Fruit fly (Drosophila melanogaster) whole organism, wandering third instar larva: ENCODE data around the gene TwdlW.

ENCODE experiments used
- Abd-B ChIP-seq: fragments of >200 bp; optimal IDR thresholded peaks from 2 replicates; lab custom pipeline; 2017; ENCODE audit warnings: missing biosample characterization, missing genetic modification characterization
- CG32264 ChIP-seq: fragments of 200-800 bp; sonication (Bioruptor generic); optimal IDR thresholded peaks from 2 replicates; lab custom pipeline; 2016; ENCODE audit warnings: missing biosample characterization, missing genetic modification characterization
- CG9705 ChIP-seq: fragments of 200-800 bp; sonication (Bioruptor generic); optimal IDR thresholded peaks from 2 replicates; lab custom pipeline; 2018; ENCODE audit warnings: missing biosample characterization, mild to moderate bottlenecking, missing genetic modification characterization
- CrebA ChIP-seq: fragments of 200-800 bp; sonication (Bioruptor generic); optimal IDR thresholded peaks from 2 replicates; lab custom pipeline; 2016; ENCODE audit warnings: missing biosample characterization, mild to moderate bottlenecking, missing genetic modification characterization, borderline replicate concordance
- Dfd ChIP-seq: fragments of >200 bp; optimal IDR thresholded peaks from 2 replicates; lab custom pipeline; 2017; ENCODE audit warnings: missing biosample characterization, missing genetic modification characterization
- Dif ChIP-seq: fragments of 200-275, 200-300 bp; sonication (Bioruptor generic); optimal IDR thresholded peaks from 2 replicates; lab custom pipeline; 2018; ENCODE audit warnings: missing biosample characterization, missing genetic modification characterization; ENCODE audit not compliant: partially characterized antibody
- HLH106 ChIP-seq: fragments of 200-800 bp; optimal IDR thresholded peaks from 3 replicates; lab custom pipeline; 2019; ENCODE audit warnings: missing biosample characterization, mild to moderate bottlenecking, missing genetic modification characterization, moderate library complexity
- Hr78 ChIP-seq: fragments of >200 bp; optimal IDR thresholded peaks from 2 replicates; lab custom pipeline; 2017; ENCODE audit warnings: missing biosample characterization, missing genetic modification characterization
- Hr83 ChIP-seq: fragments of 200-300 bp; sonication (Bioruptor generic); optimal IDR thresholded peaks from 2 replicates; lab custom pipeline; 2016; ENCODE audit warnings: missing biosample characterization, mild to moderate bottlenecking, missing genetic modification characterization, moderate library complexity; ENCODE audit not compliant: poor library complexity, severe bottlenecking
- Jra ChIP-seq: sonication (Bioruptor generic); optimal IDR thresholded peaks from 2 replicates; lab custom pipeline; 2016; ENCODE audit warnings: missing biosample characterization, missing genetic modification characterization
- Mio ChIP-seq: sonication (Bioruptor generic); optimal IDR thresholded peaks from 2 replicates; lab custom pipeline; 2016; ENCODE audit warnings: missing biosample characterization, missing genetic modification characterization
- Myc ChIP-seq: fragments of >200 bp; optimal IDR thresholded peaks from 2 replicates; lab custom pipeline; 2017
- N ChIP-seq: fragments of >200 bp; optimal IDR thresholded peaks from 2 replicates; lab custom pipeline; 2018; ENCODE audit warnings: missing biosample characterization, missing external identifiers, missing genetic modification characterization
- OdsH ChIP-seq: fragments of 200-800 bp; sonication (Bioruptor generic); optimal IDR thresholded peaks from 2 replicates; lab custom pipeline; 2016; ENCODE audit warnings: missing biosample characterization, mild to moderate bottlenecking, missing genetic modification characterization
- Rel ChIP-seq, 2 experiments: fragments of 200-800 bp; sonication (Bioruptor generic) in 1 of 2; optimal IDR thresholded peaks; 2 replicates in 1 of 2; 3 replicates in 1 of 2; lab custom pipeline; 2016 to 2019; ENCODE audit warnings: mild to moderate bottlenecking in 2 of 2, missing biosample characterization in 2 of 2, missing genetic modification characterization in 2 of 2, moderate library complexity in 1 of 2
- Sp1 ChIP-seq: fragments of 200-800 bp; sonication (Bioruptor generic); optimal IDR thresholded peaks from 3 replicates; lab custom pipeline; 2019; ENCODE audit warnings: missing biosample characterization, mild to moderate bottlenecking, missing genetic modification characterization, moderate library complexity
- Vsx2 ChIP-seq: fragments of 200-300, 225-300 bp; sonication (Bioruptor generic); optimal IDR thresholded peaks from 2 replicates; lab custom pipeline; 2018; ENCODE audit warnings: missing biosample characterization, missing genetic modification characterization; ENCODE audit not compliant: partially characterized antibody
- br ChIP-seq: fragments of 200-800 bp; sonication (Bioruptor generic); optimal IDR thresholded peaks from 2 replicates; lab custom pipeline; 2016; ENCODE audit warnings: missing biosample characterization, missing genetic modification characterization
- brk ChIP-seq: fragments of 200-800 bp; sonication (Bioruptor generic); optimal IDR thresholded peaks from 2 replicates; lab custom pipeline; 2016; ENCODE audit warnings: missing biosample characterization, mild to moderate bottlenecking, missing genetic modification characterization
- dl ChIP-seq, 2 experiments: fragments of 175-275, 200-275 bp in 1 of 2; fragments of 200-275 bp in 1 of 2; sonication (Bioruptor generic); optimal IDR thresholded peaks; lab custom pipeline; 2018; ENCODE audit warnings: mild to moderate bottlenecking in 2 of 2, missing biosample characterization in 2 of 2, missing genetic modification characterization in 2 of 2, moderate library complexity in 2 of 2; ENCODE audit not compliant: partially characterized antibody in 2 of 2, insufficient read depth in 1 of 2
- dsf ChIP-seq: sonication (Bioruptor generic); optimal IDR thresholded peaks from 2 replicates; lab custom pipeline; 2016; ENCODE audit warnings: missing biosample characterization, missing genetic modification characterization, borderline replicate concordance
- ey ChIP-seq: fragments of 200-800 bp; sonication (Bioruptor generic); optimal IDR thresholded peaks from 2 replicates; lab custom pipeline; 2016; ENCODE audit warnings: missing biosample characterization, missing genetic modification characterization
- foxo ChIP-seq, 2 experiments: fragments of 200-800 bp; sonication (Bioruptor generic); optimal IDR thresholded peaks; 2 replicates in 1 of 2; 3 replicates in 1 of 2; lab custom pipeline; 2016 to 2017; ENCODE audit warnings: missing biosample characterization in 2 of 2, missing genetic modification characterization in 2 of 2
- fru ChIP-seq: fragments of 200-800 bp; sonication (Bioruptor generic); optimal IDR thresholded peaks from 3 replicates; lab custom pipeline; 2016; ENCODE audit warnings: missing biosample characterization, mild to moderate bottlenecking, missing genetic modification characterization
- h ChIP-seq: fragments of 200-800 bp; sonication (Bioruptor generic); optimal IDR thresholded peaks from 3 replicates; lab custom pipeline; 2016; ENCODE audit warnings: missing biosample characterization, mild to moderate bottlenecking, missing genetic modification characterization
- jim ChIP-seq: fragments of 175-275, 200-325 bp; sonication (Bioruptor generic); optimal IDR thresholded peaks from 2 replicates; lab custom pipeline; 2016; ENCODE audit warnings: missing biosample characterization, mild to moderate bottlenecking, missing genetic modification characterization
- psq ChIP-seq: fragments of 200-800 bp; sonication (Bioruptor generic); optimal IDR thresholded peaks from 3 replicates; lab custom pipeline; 2017; ENCODE audit warnings: missing biosample characterization, mild to moderate bottlenecking, missing genetic modification characterization, moderate library complexity
- rgr ChIP-seq: fragments of 200-800 bp; sonication (Bioruptor generic); optimal IDR thresholded peaks from 3 replicates; lab custom pipeline; 2016; ENCODE audit warnings: missing biosample characterization, mild to moderate bottlenecking, missing genetic modification characterization
- sage ChIP-seq: fragments of 200-800 bp; sonication (Bioruptor generic); optimal IDR thresholded peaks from 2 replicates; lab custom pipeline; 2016; ENCODE audit warnings: missing biosample characterization, mild to moderate bottlenecking, missing genetic modification characterization
- sv ChIP-seq: fragments of 200-800 bp; sonication (Bioruptor generic); optimal IDR thresholded peaks from 3 replicates; lab custom pipeline; 2016; ENCODE audit warnings: missing biosample characterization, missing genetic modification characterization
- tai ChIP-seq: sonication (Bioruptor generic); optimal IDR thresholded peaks from 2 replicates; lab custom pipeline; 2016; ENCODE audit warnings: missing biosample characterization, missing genetic modification characterization
- woc ChIP-seq: sonication (Bioruptor generic); optimal IDR thresholded peaks from 2 replicates; lab custom pipeline; 2016; ENCODE audit warnings: missing biosample characterization, mild to moderate bottlenecking, missing genetic modification characterization

TwdlW gene

dm6 chr3R:17142304-17142703 lies at the start of gene TwdlW:
TwdlW (minus strand) TSS chr3R:17142404.
- TF ChIP-seq Jra (GFP tag; lab: Kevin White, UChicago) (no peak), Hr83 (no peak), sage (GFP tag; lab: Kevin White, UChicago) (no peak)

DNA sequence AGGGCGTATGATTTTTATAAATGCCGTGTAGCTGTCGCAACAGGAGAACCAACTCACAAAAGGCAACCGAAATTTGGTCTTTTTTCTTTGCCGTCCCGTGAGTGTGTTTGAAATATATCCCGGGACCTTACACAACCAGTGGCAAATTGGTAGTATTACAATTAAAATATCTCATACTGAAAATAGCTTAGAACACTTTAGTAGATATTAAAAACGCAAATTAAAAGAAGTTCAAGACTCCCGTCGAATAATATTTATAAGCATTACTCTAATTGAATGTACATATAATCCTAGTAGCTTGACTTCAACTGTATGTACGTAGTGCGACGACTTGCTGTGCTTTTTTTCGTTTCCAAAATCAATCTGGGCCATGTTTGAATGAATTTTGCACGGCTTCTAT lies 35.9 kb upstream of the TwdlW start:
- TF ChIP-seq sage (GFP tag; lab: Kevin White, UChicago) (no peak), Jra (GFP tag; lab: Kevin White, UChicago) (no peak), sv (no peak), fru (GFP tag; lab: Kevin White, UChicago) (no peak), dsf (GFP tag; lab: Kevin White, UChicago) (no peak)

DNA sequence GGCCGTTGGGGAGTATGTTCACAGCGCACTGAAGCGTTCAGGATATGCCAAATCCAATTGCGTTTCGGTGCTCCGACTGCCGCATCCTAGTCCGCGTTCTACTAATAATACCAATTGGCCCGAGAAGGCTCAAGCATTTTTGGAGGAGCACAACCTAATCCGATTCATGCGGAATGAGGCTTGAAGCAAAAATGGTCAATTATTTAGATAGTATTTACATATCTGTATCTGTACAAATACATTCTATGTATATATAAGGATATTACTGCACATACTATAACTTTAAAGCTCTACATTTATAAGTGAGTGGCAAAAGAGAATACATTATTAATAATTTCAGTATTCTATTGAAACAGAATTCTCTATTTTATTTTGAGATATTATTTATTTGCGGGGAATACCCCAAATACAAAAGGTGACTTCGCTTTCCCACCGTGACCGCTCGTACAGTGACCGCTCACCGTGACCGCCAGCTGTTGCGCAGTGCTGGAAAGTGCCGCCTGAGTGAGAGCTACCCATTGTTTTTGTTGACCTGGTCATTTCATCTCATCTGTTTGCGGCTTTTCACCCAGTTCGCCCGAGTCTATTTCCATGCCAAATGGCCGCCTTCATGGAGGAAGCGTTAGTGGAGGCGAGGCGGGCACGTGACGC lies 9.3 kb upstream of the TwdlW start, which contains the start of gene CG5292:
CG5292 (plus strand) TSS at position 486 of the 651 bp plus-strand sequence.
- peak in 1 of 2 experiments; percentile 72 for TF ChIP-seq foxo (GFP tag; optimal IDR thresholded peaks at IDR 0.05; lab: Kevin White, UChicago)
- peak; percentile 72 for TF ChIP-seq h
- TF ChIP-seq Myc (lab: Kevin White, UChicago): peak; percentile 34
- no peak for TF ChIP-seq jim (GFP tag; lab: Kevin White, UChicago)
- no peak for TF ChIP-seq tai (GFP tag; lab: Kevin White, UChicago)
- peak; percentile 56 for TF ChIP-seq fru (GFP tag; lab: Kevin White, UChicago)
- peak; percentile 79 for TF ChIP-seq rgr
- no peak for TF ChIP-seq Hr78 (GFP tag; lab: Kevin White, UChicago)
- peak; percentile 26 for TF ChIP-seq Jra (GFP tag; lab: Kevin White, UChicago)
- TF ChIP-seq brk (GFP tag; lab: Kevin White, UChicago): no peak
- TF ChIP-seq ey (GFP tag; lab: Kevin White, UChicago): peak; percentile 53
- TF ChIP-seq OdsH (GFP tag; lab: Kevin White, UChicago): peak; percentile 54
- TF ChIP-seq woc: peak; percentile 50
- no peak for TF ChIP-seq dsf (GFP tag; lab: Kevin White, UChicago)
- peak; percentile 57 for TF ChIP-seq HLH106 (tag; lab: Kevin White, UChicago)
- TF ChIP-seq Sp1 (GFP tag; lab: Kevin White, UChicago): peak; percentile 61
- peak; percentile 34 for TF ChIP-seq psq (GFP tag; lab: Kevin White, UChicago)
- no peak for TF ChIP-seq Rel (GFP tag; optimal IDR thresholded peaks at IDR 0.05; lab: Kevin White, UChicago)
- TF ChIP-seq Rel (tag; optimal IDR thresholded peaks at IDR 0.05; lab: Kevin White, UChicago): peak; percentile 96
- no peak for TF ChIP-seq dl (GFP tag; optimal IDR thresholded peaks at IDR 0.05; lab: Kevin White, UChicago; ENCODE audit: insufficient read depth in 1 of 2, partially characterized antibody in 2 of 2)
- peak; percentile 67 for TF ChIP-seq sv
- TF ChIP-seq Hr83: peak; percentile 76
- TF ChIP-seq Dif: no peak
- no peak for TF ChIP-seq CG32264 (GFP tag; lab: Kevin White, UChicago)
- peak; percentile 55 for TF ChIP-seq br (GFP tag; lab: Kevin White, UChicago)

- no peak for TF ChIP-seq dsf (GFP tag; lab: Kevin White, UChicago)
- TF ChIP-seq Vsx2: no peak
- TF ChIP-seq foxo (GFP tag; optimal IDR thresholded peaks at IDR 0.05; lab: Kevin White, UChicago): no peak
- no peak for TF ChIP-seq N (GFP tag; lab: Kevin White, UChicago)
- no peak for TF ChIP-seq CG9705
- no peak for TF ChIP-seq OdsH (GFP tag; lab: Kevin White, UChicago)
- no peak for TF ChIP-seq woc
- TF ChIP-seq h: no peak
These were observed 8.1 kb upstream of the TwdlW start, which contains the start of gene Smug for dm6 chr3R:17150287-17150686. Smug (plus strand) TSS chr3R:17150587.

DNA sequence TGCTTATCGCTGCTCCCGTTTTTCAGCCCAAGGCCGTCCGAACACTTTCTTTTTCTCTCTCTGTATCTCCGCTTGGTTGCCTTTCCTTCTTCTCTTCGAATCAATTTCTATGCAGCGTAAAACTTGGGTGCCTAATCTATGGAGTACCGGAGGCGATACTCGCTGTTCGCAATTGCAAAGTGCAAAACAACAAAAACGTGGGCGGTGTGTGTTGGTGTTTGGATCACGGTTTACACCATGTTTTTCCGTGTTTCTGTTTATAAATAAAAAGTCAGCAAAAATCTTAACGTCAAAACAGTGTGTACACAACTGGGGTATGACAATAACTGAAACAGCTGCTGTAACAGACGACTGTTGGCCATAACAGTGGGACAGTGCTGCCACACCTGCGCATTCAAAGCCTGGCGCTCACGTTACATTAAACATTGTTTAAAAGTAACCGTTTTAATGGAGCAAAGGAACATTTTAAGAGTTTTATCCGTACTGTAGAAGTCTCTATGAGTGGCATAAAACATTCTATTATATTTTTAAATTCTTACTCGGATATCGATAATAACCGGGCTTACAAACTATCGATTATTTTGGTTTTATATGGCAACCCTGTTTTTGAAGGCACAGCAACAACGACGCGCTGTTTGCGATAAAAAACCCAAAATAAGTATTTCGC lies 7.0 kb upstream of the TwdlW start, which contains the start of the genes m-cup and Det:
m-cup (minus strand) TSS at position 333 of the 667 bp plus-strand sequence.
Det (plus strand) TSS at position 588 of the 667 bp plus-strand sequence.
- TF ChIP-seq foxo (GFP tag; optimal IDR thresholded peaks at IDR 0.05; lab: Kevin White, UChicago) (peak in 1 of 2 experiments; percentile 38), Dfd (GFP tag; lab: Kevin White, UChicago) (no peak), Jra (GFP tag; lab: Kevin White, UChicago) (peak; percentile 28), dsf (GFP tag; lab: Kevin White, UChicago) (no peak), Mio (no peak), ey (GFP tag; lab: Kevin White, UChicago) (peak; percentile 16), Rel (GFP tag; optimal IDR thresholded peaks at IDR 0.05; lab: Kevin White, UChicago) (no peak), Rel (tag; optimal IDR thresholded peaks at IDR 0.05; lab: Kevin White, UChicago) (peak; percentile 38), CrebA (no peak), Abd-B (GFP tag; lab: Kevin White, UChicago) (no peak), CG32264 (GFP tag; lab: Kevin White, UChicago) (no peak), HLH106 (tag; lab: Kevin White, UChicago) (peak; percentile 21), h (peak; percentile 25), Hr83 (peak; percentile 42), rgr (peak; percentile 20), CG9705 (peak; percentile 10), fru (GFP tag; lab: Kevin White, UChicago) (peak; percentile 29), sage (GFP tag; lab: Kevin White, UChicago) (peak; percentile 21), jim (GFP tag; lab: Kevin White, UChicago) (no peak)
- TF ChIP-seq, all 38 proteins: peak for 11
